Worm (Caenorhabditis elegans) whole organism, L4 larva: Measurements from ENCODE around the gene srw-119.

ENCODE experiments used
- T20F7.1 ChIP-seq: fragments of 200-800 bp; sonication (Bioruptor generic); optimal IDR thresholded peaks from 2 replicates; lab custom pipeline; 2018; ENCODE audit warnings: mild to moderate bottlenecking, missing genetic modification characterization, missing compliant biosample characterization
- ceh-62 ChIP-seq: sonication (generic microtip); optimal IDR thresholded peaks from 2 replicates; lab custom pipeline; 2017; ENCODE audit warnings: missing biosample characterization, missing genetic modification characterization
- hlh-30 ChIP-seq: sonication (generic microtip); optimal IDR thresholded peaks from 2 replicates; lab custom pipeline; 2017; ENCODE audit warnings: antibody characterized with exemption, mild to moderate bottlenecking, missing genetic modification characterization, missing compliant biosample characterization; ENCODE audit not compliant: insufficient read depth
- lim-7 ChIP-seq: fragments of 200-800 bp; sonication (Bioruptor generic); IDR thresholded peaks from 2 replicates; pipeline ENCODE4 v1.3.6; 2022; ENCODE audit warnings: missing genetic modification characterization, missing compliant biosample characterization
- lir-3 ChIP-seq: sonication (generic microtip); optimal IDR thresholded peaks from 2 replicates; lab custom pipeline; 2016; ENCODE audit warnings: mild to moderate bottlenecking, missing genetic modification characterization, missing compliant biosample characterization
- nhr-28 ChIP-seq: fragments of 150-350 bp; optimal IDR thresholded peaks from 2 replicates; lab custom pipeline; 2014; ENCODE audit warnings: missing biosample characterization, missing genetic modification characterization
- snpc-4 ChIP-seq: fragments of 150-350 bp; optimal IDR thresholded peaks from 2 replicates; lab custom pipeline; 2014; ENCODE audit warnings: missing biosample characterization, missing genetic modification characterization
- zag-1 ChIP-seq: fragments of 150-350 bp; optimal IDR thresholded peaks from 2 replicates; lab custom pipeline; 2014; ENCODE audit warnings: missing biosample characterization, missing genetic modification characterization

- no peak for TF ChIP-seq snpc-4 (tag; lab: Kevin White, UChicago)
- TF ChIP-seq nhr-28 (tag; lab: Kevin White, UChicago) = peak; percentile 75
- no peak for TF ChIP-seq zag-1
- TF ChIP-seq lir-3 (tag; lab: Kevin White, UChicago) = no peak
- no peak for TF ChIP-seq hlh-30
- TF ChIP-seq T20F7.1 (GFP tag; lab: Kevin White, UChicago) = no peak
- no peak for TF ChIP-seq ceh-62 (tag; lab: Kevin White, UChicago)
- TF ChIP-seq lim-7 (GFP tag; lab: Robert Waterston, UW) = no peak
Observed at ce11 chrV:3024274-3024673, 24.6 kb upstream of the srw-119 start, which contains the start of gene asp-8.
